Worm (Caenorhabditis elegans) whole organism, L4 larva: Measurements from ENCODE around the gene C17F4.12.

Experiments
- F26F4.8 ChIP-seq: fragments of 200-800 bp; sonication (Bioruptor generic); conservative IDR thresholded peaks from 2 replicates; pipeline ENCODE4 v1.3.6; 2022; ENCODE audit warnings: missing genetic modification characterization, missing compliant biosample characterization
- ama-1 ChIP-seq: fragments of 150-350 bp; optimal IDR thresholded peaks from 2 replicates; lab custom pipeline; 2014; ENCODE audit warnings: inconsistent platforms, mixed read lengths
- ceh-28 ChIP-seq: fragments of 150-350 bp; optimal IDR thresholded peaks from 2 replicates; lab custom pipeline; 2014; ENCODE audit warnings: missing biosample characterization, missing genetic modification reagents, missing genetic modification characterization
- fos-1 ChIP-seq: fragments of 150-350 bp; optimal IDR thresholded peaks from 2 replicates; lab custom pipeline; 2014; ENCODE audit warnings: missing biosample characterization, missing genetic modification characterization
- madf-5 ChIP-seq, 2 experiments: fragments of 200-800 bp; sonication (Bioruptor generic); IDR thresholded peaks; 2 replicates each; pipeline ENCODE4 v1.3.6; 2022; ENCODE audit warnings: missing compliant biosample characterization in 2 of 2, missing genetic modification characterization in 2 of 2
- mep-1 ChIP-seq: fragments of 150-350 bp; sonication (generic microtip); optimal IDR thresholded peaks from 3 replicates; lab custom pipeline; 2014; ENCODE audit warnings: missing biosample characterization, missing genetic modification characterization
- mes-2 ChIP-seq: sonication (generic microtip); optimal IDR thresholded peaks from 2 replicates; lab custom pipeline; 2016; ENCODE audit warnings: missing genotype, mild to moderate bottlenecking, missing genetic modification characterization, missing compliant biosample characterization; ENCODE audit not compliant: poor library complexity, severe bottlenecking
- nhr-10 ChIP-seq: fragments of 150-350 bp; optimal IDR thresholded peaks from 2 replicates; lab custom pipeline; 2014; ENCODE audit warnings: missing biosample characterization, missing genetic modification characterization
- skn-1 ChIP-seq: fragments of 150-350 bp; optimal IDR thresholded peaks from 2 replicates; lab custom pipeline; 2014; ENCODE audit warnings: missing biosample characterization, missing genetic modification characterization
- unc-62 ChIP-seq, 3 experiments: fragments of 150-350 bp in 1 of 3; sonication (generic microtip); optimal IDR thresholded peaks in 2 of 3; peaks in 1 of 3; 1 replicate in 1 of 3; 2 replicates in 2 of 3; lab custom pipeline; 2014 to 2017; ENCODE audit warnings: missing biosample characterization in 3 of 3, missing genetic modification characterization in 3 of 3, missing genetic modification reagents in 3 of 3, missing genotype in 1 of 3

- TF ChIP-seq skn-1 (tag; lab: Kevin White, UChicago) (no peak), F26F4.8 (GFP tag; lab: Robert Waterston, UW) (no peak), unc-62 (GFP tag; optimal IDR thresholded peaks at IDR 0.05 in 1 of 2; lab: Kevin White, UChicago) (no peak), unc-62 (tag; optimal IDR thresholded peaks at IDR 0.05; lab: Kevin White, UChicago) (no peak), ama-1 (lab: Kevin White, UChicago) (no peak), fos-1 (tag; lab: Kevin White, UChicago) (no peak), mes-2 (no peak), madf-5 (GFP tag; IDR thresholded peaks at IDR 0.05; lab: Robert Waterston, UW) (no peak), ceh-28 (tag; lab: Kevin White, UChicago) (no peak), nhr-10 (no peak), mep-1 (tag; lab: Kevin White, UChicago) (no peak)
Measured at ce11 chrII:3282353-3282752, 38.4 kb upstream of the C17F4.12 start, which contains the start of gene nep-13.
